Fruit fly (Drosophila melanogaster): ENCODE measurements around the gene CG5653.

CG5653 gene

dm6 chr3L:9004788-9005246 is 38.6 kb upstream of the CG5653 start, which contains the start of gene Doc3 (continued):
- TF ChIP-seq lbe (GFP tag; optimal IDR thresholded peaks at IDR 0.05) (no peak), CG8089 (GFP tag; optimal IDR thresholded peaks at IDR 0.05) (no peak), CG10147 (GFP tag; optimal IDR thresholded peaks at IDR 0.05) (no peak), ash1 (GFP tag; optimal IDR thresholded peaks at IDR 0.05) (no peak), CG9609 (GFP tag; optimal IDR thresholded peaks at IDR 0.05) (no peak), crp (GFP tag; optimal IDR thresholded peaks at IDR 0.05) (no peak), Nf-YB (GFP tag; optimal IDR thresholded peaks at IDR 0.05) (peak; percentile 100), CG10274 (GFP tag; optimal IDR thresholded peaks at IDR 0.05) (no peak), oc (tag; optimal IDR thresholded peaks at IDR 0.05) (peak; percentile 59), CG17328 (GFP tag; IDR thresholded peaks at IDR 0.05) (no peak), CG2889 (GFP tag; IDR thresholded peaks at IDR 0.05) (no peak), CG17802 (tag; optimal IDR thresholded peaks at IDR 0.05) (no peak), CG13775 (GFP tag; optimal IDR thresholded peaks at IDR 0.05) (no peak), CG4730 (GFP tag; IDR thresholded peaks at IDR 0.05) (no peak), cas (GFP tag; IDR thresholded peaks at IDR 0.05) (no peak), bab2 (GFP tag; optimal IDR thresholded peaks at IDR 0.05) (no peak), CG6791 (GFP tag; IDR thresholded peaks at IDR 0.05; ENCODE audit: partially characterized antibody) (no peak), tna (GFP tag; IDR thresholded peaks at IDR 0.05; ENCODE audit: partially characterized antibody) (no peak), Side (GFP tag; optimal IDR thresholded peaks at IDR 0.05) (no peak), Hand (GFP tag; optimal IDR thresholded peaks at IDR 0.05) (no peak), mam (GFP tag; optimal IDR thresholded peaks at IDR 0.05) (no peak), sna (GFP tag; IDR thresholded peaks at IDR 0.05; ENCODE audit: partially characterized antibody) (no peak), CG14667 (GFP tag; IDR thresholded peaks at IDR 0.05) (no peak), lola (GFP tag; optimal IDR thresholded peaks at IDR 0.05) (no peak), CG3838 (GFP tag; optimal IDR thresholded peaks at IDR 0.05) (no peak), onecut (GFP tag; IDR thresholded peaks at IDR 0.05) (no peak), tap (tag; optimal IDR thresholded peaks at IDR 0.05) (no peak), CG12744 (GFP tag; optimal IDR thresholded peaks at IDR 0.05) (no peak), fd64A (GFP tag; optimal IDR thresholded peaks at IDR 0.05) (no peak), gsb-n (tag; optimal IDR thresholded peaks at IDR 0.05) (no peak), Stat92E (GFP tag; optimal IDR thresholded peaks at IDR 0.05) (peak in 1 of 3 experiments; percentile 97), trem (tag; optimal IDR thresholded peaks at IDR 0.05) (no peak), ssp (GFP tag; IDR thresholded peaks at IDR 0.05) (no peak), CG11504 (tag; optimal IDR thresholded peaks at IDR 0.05) (no peak), CG3726 (GFP tag; IDR thresholded peaks at IDR 0.05) (no peak), prd (optimal IDR thresholded peaks at IDR 0.05) (no peak), prd (GFP tag; IDR thresholded peaks at IDR 0.05) (no peak), fd102C (GFP tag; optimal IDR thresholded peaks at IDR 0.05) (no peak), CG8944 (GFP tag; optimal IDR thresholded peaks at IDR 0.05) (no peak), Rx (GFP tag; IDR thresholded peaks at IDR 0.05) (no peak), D (optimal IDR thresholded peaks at IDR 0.05) (no peak), D (GFP tag; optimal IDR thresholded peaks at IDR 0.05) (no peak), CG32772 (GFP tag; IDR thresholded peaks at IDR 0.05) (no peak), CG2199 (GFP tag; IDR thresholded peaks at IDR 0.05) (peak; percentile 29; the same call in 1 of the 3 replicates), CG10543 (GFP tag; optimal IDR thresholded peaks at IDR 0.05) (peak; percentile 70), CG16813 (GFP tag; IDR thresholded peaks at IDR 0.05; ENCODE audit: partially characterized antibody) (no peak), HLH3B (GFP tag; IDR thresholded peaks at IDR 0.05) (no peak), ERR (GFP tag; optimal IDR thresholded peaks at IDR 0.05) (no peak), bigmax (GFP tag; optimal IDR thresholded peaks at IDR 0.05) (no peak), Rfx (GFP tag; IDR thresholded peaks at IDR 0.05) (no peak), Dip2 (GFP tag; IDR thresholded peaks at IDR 0.05) (no peak)
